Worm (Caenorhabditis elegans): ENCODE data around the gene cox-15.

DNA sequence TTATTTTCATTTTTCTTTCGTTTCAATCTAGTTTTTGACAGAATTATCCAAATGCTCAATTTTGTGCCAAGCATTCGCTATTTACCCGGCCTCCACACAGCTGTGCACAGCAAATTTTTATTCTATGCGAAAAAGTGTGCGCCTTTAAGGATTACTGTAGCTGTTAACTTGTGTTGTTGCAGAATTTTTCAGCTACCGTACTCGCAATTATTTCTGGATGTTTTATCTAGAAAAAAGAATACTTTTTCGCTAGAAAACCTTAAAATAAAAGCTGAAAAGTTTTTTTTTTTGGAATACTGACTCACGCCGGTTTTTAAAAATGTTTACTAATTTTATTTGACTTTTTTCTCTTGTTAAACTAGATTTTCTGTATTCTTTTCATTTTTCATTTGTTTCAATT is 6.7 kb upstream of the cox-15 start:
- TF ChIP-seq fos-1 (tag; optimal IDR thresholded peaks at IDR 0.05), result no peak
- no peak for TF ChIP-seq lin-35 (GFP tag; optimal IDR thresholded peaks at IDR 0.05)

Data from whole organism, L1 larva.